Worm (Caenorhabditis elegans) whole organism, L3 larva: ENCODE measurements around the gene ZK1055.4.

Source experiments
- R02D3.7 ChIP-seq: fragments of 150-350 bp; optimal IDR thresholded peaks from 2 replicates; lab custom pipeline; 2014; ENCODE audit warnings: missing biosample characterization, missing genetic modification characterization
- ZK546.5 ChIP-seq: sonication (generic microtip); optimal IDR thresholded peaks from 2 replicates; lab custom pipeline; 2017; ENCODE audit warnings: missing biosample characterization, missing genetic modification characterization
- ceh-28 ChIP-seq: fragments of 150-350 bp; optimal IDR thresholded peaks from 2 replicates; lab custom pipeline; 2014; ENCODE audit warnings: missing biosample characterization, missing genetic modification reagents, missing genetic modification characterization
- ceh-82 ChIP-seq: fragments of 150-350 bp; optimal IDR thresholded peaks from 2 replicates; lab custom pipeline; 2014; ENCODE audit warnings: missing biosample characterization, missing genetic modification characterization
- elt-2 ChIP-seq: sonication (generic microtip); optimal IDR thresholded peaks from 2 replicates; lab custom pipeline; 2016; ENCODE audit warnings: missing genetic modification reagents, mild to moderate bottlenecking, missing genetic modification characterization, missing compliant biosample characterization
- lin-39 ChIP-seq: fragments of 150-350 bp; optimal IDR thresholded peaks from 2 replicates; lab custom pipeline; 2018; ENCODE audit warnings: missing biosample characterization, missing genetic modification reagents, missing genetic modification characterization
- nhr-11 ChIP-seq: fragments of 150-350 bp; optimal IDR thresholded peaks from 2 replicates; lab custom pipeline; 2014; ENCODE audit warnings: missing biosample characterization, missing genetic modification characterization
- nhr-12 ChIP-seq: fragments of 150-350 bp; optimal IDR thresholded peaks from 2 replicates; lab custom pipeline; 2014; ENCODE audit warnings: missing biosample characterization, missing genetic modification characterization
- nhr-67 ChIP-seq: fragments of 150-350 bp; optimal IDR thresholded peaks from 2 replicates; lab custom pipeline; 2014; ENCODE audit warnings: missing biosample characterization, missing genetic modification characterization
- pqm-1 ChIP-seq: fragments of 150-350 bp; optimal IDR thresholded peaks from 2 replicates; lab custom pipeline; 2017; ENCODE audit warnings: missing biosample characterization, missing genetic modification characterization, inconsistent platforms
- sea-2 ChIP-seq: fragments of 150-350 bp; sonication (generic microtip); optimal IDR thresholded peaks from 4 replicates; lab custom pipeline; 2014; ENCODE audit warnings: missing biosample characterization, missing genetic modification reagents, missing genetic modification characterization
- zag-1 ChIP-seq: fragments of 150-350 bp; optimal IDR thresholded peaks from 2 replicates; lab custom pipeline; 2014; ENCODE audit warnings: missing biosample characterization, missing genetic modification characterization

ZK1055.4 gene

DNA sequence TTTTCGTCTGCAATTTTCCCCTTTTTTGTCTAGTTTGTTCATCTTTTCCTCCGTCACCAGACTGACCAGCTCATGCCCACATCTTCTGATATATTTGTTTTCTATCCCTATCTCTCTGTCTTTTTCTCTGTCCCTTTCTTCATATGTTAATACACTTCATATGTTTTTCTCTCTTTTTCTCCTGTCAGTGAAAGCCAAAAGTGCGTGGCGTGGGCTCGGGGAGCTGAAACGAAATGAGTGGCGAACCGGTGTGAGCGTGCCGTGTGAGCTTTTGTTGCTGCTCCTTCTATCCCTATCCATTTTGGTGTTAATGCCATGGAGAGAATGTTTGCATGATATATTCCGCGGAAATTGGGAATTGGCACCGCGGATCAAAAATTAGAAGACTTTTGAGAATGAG is 50.0 kb downstream of the ZK1055.4 start:
- no peak for TF ChIP-seq R02D3.7 (tag; lab: Kevin White, UChicago)
- TF ChIP-seq sea-2 (GFP tag; lab: Kevin White, UChicago) = no peak
- no peak for TF ChIP-seq nhr-12 (tag; lab: Kevin White, UChicago)
- TF ChIP-seq pqm-1 (tag; lab: Kevin White, UChicago) = no peak
- no peak for TF ChIP-seq elt-2 (tag; lab: Kevin White, UChicago)
- TF ChIP-seq zag-1 = no peak
- TF ChIP-seq nhr-11 (tag; lab: Kevin White, UChicago) = no peak
- no peak for TF ChIP-seq ceh-82 (tag; lab: Kevin White, UChicago)
- no peak for TF ChIP-seq ceh-28
- no peak for TF ChIP-seq ZK546.5

DNA sequence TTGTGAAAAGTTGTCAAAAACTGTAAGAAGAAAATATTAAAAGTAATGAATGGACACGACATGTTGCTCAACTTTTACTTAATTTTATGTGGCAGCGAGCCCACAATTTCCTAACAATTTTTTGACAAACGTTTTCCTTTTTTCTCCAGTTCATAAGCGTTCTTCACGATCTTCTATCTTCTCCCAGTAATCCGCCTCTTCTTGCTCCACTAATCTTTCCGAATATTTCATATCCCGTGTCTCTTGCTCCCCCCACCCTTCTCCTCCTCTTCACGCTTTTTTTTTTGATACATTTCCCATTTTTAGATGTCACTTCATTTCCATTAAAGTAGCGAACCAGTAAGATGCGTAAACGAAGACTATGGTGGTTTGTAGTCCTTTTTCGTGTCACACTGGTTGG is 51.1 kb downstream of the ZK1055.4 start, which contains the start of gene scd-2:
scd-2 (plus strand) TSS at position 301 of the 400 bp plus-strand sequence.
- TF ChIP-seq nhr-67 (tag; lab: Kevin White, UChicago) (no peak), lin-39 (tag; lab: Kevin White, UChicago) (no peak)
